5 worm cellular contexts compared by ENCODE assay signal in genomic region chrV:5329677-5330266, ce11.
TF ChIP-seq lines count a peak whose summit lies in the region.

No protein-coding gene starts in this region.

TF ChIP-seq in whole organism, L1 larva, 84 proteins besides CTCF, POLR2A, EP300 and RAD21 (continues in another document):
- TF ChIP-seq nhr-12 (tag; optimal IDR thresholded peaks at IDR 0.05; lab: Kevin White, UChicago) (no peak), blmp-1 (tag; optimal IDR thresholded peaks at IDR 0.05; lab: Kevin White, UChicago) (peak; percentile 93), ceh-90 (tag; optimal IDR thresholded peaks at IDR 0.05; lab: Kevin White, UChicago) (no peak), hpl-2 (GFP tag; optimal IDR thresholded peaks at IDR 0.05; lab: Kevin White, UChicago) (no peak), F16B12.6 (tag; optimal IDR thresholded peaks at IDR 0.05; lab: Kevin White, UChicago) (no peak), tbx-2 (tag; optimal IDR thresholded peaks at IDR 0.05; lab: Kevin White, UChicago) (no peak), nhr-84 (tag; optimal IDR thresholded peaks at IDR 0.05; lab: Kevin White, UChicago) (no peak), ztf-11 (tag; optimal IDR thresholded peaks at IDR 0.05; lab: Kevin White, UChicago) (no peak), hlh-17 (GFP tag; optimal IDR thresholded peaks at IDR 0.05; lab: Kevin White, UChicago; ENCODE audit: borderline replicate concordance) (no peak), mep-1 (tag; optimal IDR thresholded peaks at IDR 0.05; lab: Kevin White, UChicago) (peak; percentile 59), fkh-8 (tag; optimal IDR thresholded peaks at IDR 0.05; lab: Kevin White, UChicago) (no peak), nhr-90 (tag; optimal IDR thresholded peaks at IDR 0.05; lab: Kevin White, UChicago; ENCODE audit: poor library complexity) (peak; percentile 67), lsy-2 (tag; optimal IDR thresholded peaks at IDR 0.05; lab: Kevin White, UChicago) (peak in 1 of 2 experiments; percentile 39), ceh-63 (GFP tag; optimal IDR thresholded peaks at IDR 0.05; lab: Kevin White, UChicago) (no peak), C04F5.9 (tag; optimal IDR thresholded peaks at IDR 0.05; lab: Kevin White, UChicago) (no peak), nhr-11 (tag; optimal IDR thresholded peaks at IDR 0.05; lab: Kevin White, UChicago) (no peak), alr-1 (tag; optimal IDR thresholded peaks at IDR 0.05; lab: Kevin White, UChicago; ENCODE audit: borderline replicate concordance) (no peak), mdl-1 (tag; optimal IDR thresholded peaks at IDR 0.05; lab: Kevin White, UChicago) (no peak)

TF ChIP-seq in whole organism, L3 larva, 47 proteins besides CTCF, POLR2A, EP300 and RAD21 (continues in another document):
- TF ChIP-seq mml-1 (tag; optimal IDR thresholded peaks at IDR 0.05; lab: Kevin White, UChicago) (no peak), zag-1 (tag; optimal IDR thresholded peaks at IDR 0.05; lab: Kevin White, UChicago) (no peak), jun-1 (tag; optimal IDR thresholded peaks at IDR 0.05; lab: Kevin White, UChicago) (no peak), skn-1 (tag; optimal IDR thresholded peaks at IDR 0.05; lab: Kevin White, UChicago) (no peak), snpc-4 (tag; optimal IDR thresholded peaks at IDR 0.05; lab: Kevin White, UChicago) (peak; percentile 91), elt-2 (tag; optimal IDR thresholded peaks at IDR 0.05; lab: Kevin White, UChicago) (peak; percentile 58), lin-39 (tag; optimal IDR thresholded peaks at IDR 0.05; lab: Kevin White, UChicago) (peak; percentile 38), eor-1 (tag; optimal IDR thresholded peaks at IDR 0.05; lab: Kevin White, UChicago) (no peak), lin-15B (tag; optimal IDR thresholded peaks at IDR 0.05; lab: Kevin White, UChicago) (peak; percentile 23), pqm-1 (tag; optimal IDR thresholded peaks at IDR 0.05; lab: Kevin White, UChicago) (peak; percentile 41), ceh-82 (tag; optimal IDR thresholded peaks at IDR 0.05; lab: Kevin White, UChicago) (no peak), unc-39 (tag; optimal IDR thresholded peaks at IDR 0.05; lab: Kevin White, UChicago) (no peak), ceh-28 (tag; optimal IDR thresholded peaks at IDR 0.05; lab: Kevin White, UChicago) (no peak), nfya-1 (tag; optimal IDR thresholded peaks at IDR 0.05; lab: Kevin White, UChicago; ENCODE audit: insufficient read depth) (peak; percentile 48), nhr-67 (tag; optimal IDR thresholded peaks at IDR 0.05; lab: Kevin White, UChicago) (no peak), tbx-2 (tag; optimal IDR thresholded peaks at IDR 0.05; lab: Kevin White, UChicago) (no peak), fos-1 (tag; optimal IDR thresholded peaks at IDR 0.05; lab: Kevin White, UChicago) (no peak), ceh-9 (tag; optimal IDR thresholded peaks at IDR 0.05; lab: Kevin White, UChicago) (no peak), pha-4 (tag; optimal IDR thresholded peaks at IDR 0.05; lab: Kevin White, UChicago) (peak; percentile 71), ztf-11 (tag; optimal IDR thresholded peaks at IDR 0.05; lab: Kevin White, UChicago) (no peak)

TF ChIP-seq in whole organism, early embryonic, 17 proteins besides CTCF, POLR2A, EP300 and RAD21:
- TF ChIP-seq sea-1 (GFP tag; conservative IDR thresholded peaks at IDR 0.05; lab: Robert Waterston, UW) (no peak), tra-4 (tag; optimal IDR thresholded peaks at IDR 0.05; lab: Kevin White, UChicago) (no peak), hmg-4 (GFP tag; optimal IDR thresholded peaks at IDR 0.05; lab: Kevin White, UChicago) (no peak), scrt-1 (GFP tag; IDR thresholded peaks at IDR 0.05; lab: Robert Waterston, UW) (0 out of 2 replicates have a peak, but pooled peaks have one; percentile 25), pes-1 (GFP tag; IDR thresholded peaks at IDR 0.05; lab: Robert Waterston, UW) (no peak)
TF ChIP-seq in whole organism, early embryonic: peak in this region for 1.

TF ChIP-seq in whole organism, midembryonic, 9 proteins besides CTCF, POLR2A, EP300 and RAD21:
- TF ChIP-seq klf-2 (GFP tag; conservative IDR thresholded peaks at IDR 0.05; lab: Robert Waterston, UW) (0 out of 2 replicates have a peak, but pooled peaks have one; percentile 13), T22C8.4 (GFP tag; IDR thresholded peaks at IDR 0.05; lab: Robert Waterston, UW) (no peak)
TF ChIP-seq in whole organism, midembryonic: peak in this region for 1.

TF ChIP-seq in whole organism, young adult, 124 proteins besides CTCF, POLR2A, EP300 and RAD21:
- TF ChIP-seq ceh-79 (tag; optimal IDR thresholded peaks at IDR 0.05; lab: Kevin White, UChicago) (no peak), egrh-3 (GFP tag; IDR thresholded peaks at IDR 0.05; lab: Robert Waterston, UW) (0 out of 2 replicates have a peak, but pooled peaks have one; percentile 5), lin-35 (GFP tag; optimal IDR thresholded peaks at IDR 0.05; lab: Kevin White, UChicago) (no peak), B0035.1 (tag; optimal IDR thresholded peaks at IDR 0.05; lab: Kevin White, UChicago) (peak; percentile 21), lin-54 (GFP tag; optimal IDR thresholded peaks at IDR 0.05; lab: Kevin White, UChicago) (peak; percentile 9), tbp1 (GFP tag; optimal IDR thresholded peaks at IDR 0.05; lab: Kevin White, UChicago) (peak; percentile 88), madf-10 (tag; optimal IDR thresholded peaks at IDR 0.05; lab: Kevin White, UChicago) (peak; percentile 29), atf-7 (tag; optimal IDR thresholded peaks at IDR 0.05; lab: Kevin White, UChicago) (peak; percentile 12), B0261.1 (tag; optimal IDR thresholded peaks at IDR 0.05; lab: Kevin White, UChicago) (peak; percentile 65), cebp-1 (GFP tag; IDR thresholded peaks at IDR 0.05; lab: Robert Waterston, UW) (peak; percentile 50; the same call in 1 of the 2 replicates), cebp-1 (tag; optimal IDR thresholded peaks at IDR 0.05; lab: Kevin White, UChicago) (peak; percentile 81), him-1 (tag; optimal IDR thresholded peaks at IDR 0.05; lab: Kevin White, UChicago) (peak; percentile 29), ztf-25 (GFP tag; IDR thresholded peaks at IDR 0.05; lab: Robert Waterston, UW) (no peak), die-1 (tag; optimal IDR thresholded peaks at IDR 0.05; lab: Kevin White, UChicago) (peak; percentile 27), ztf-18 (tag; optimal IDR thresholded peaks at IDR 0.05; lab: Kevin White, UChicago) (peak; percentile 36), K12H6.12 (tag; optimal IDR thresholded peaks at IDR 0.05; lab: Kevin White, UChicago) (peak; percentile 53), attf-5 (GFP tag; optimal IDR thresholded peaks at IDR 0.05; lab: Kevin White, UChicago) (peak; percentile 9), madf-8 (GFP tag; conservative IDR thresholded peaks at IDR 0.05; lab: Robert Waterston, UW) (no peak), lin-26 (GFP tag; IDR thresholded peaks at IDR 0.05; lab: Robert Waterston, UW) (peak; percentile 65; the same call in 1 of the 2 replicates), somi-1 (GFP tag; optimal IDR thresholded peaks at IDR 0.05; lab: Kevin White, UChicago) (peak; percentile 15), ztf-26 (tag; optimal IDR thresholded peaks at IDR 0.05; lab: Kevin White, UChicago) (peak; percentile 18), mes-4 (tag; optimal IDR thresholded peaks at IDR 0.05; lab: Kevin White, UChicago) (no peak), ceh-100 (GFP tag; IDR thresholded peaks at IDR 0.05; lab: Robert Waterston, UW) (no peak), nhr-80 (tag; optimal IDR thresholded peaks at IDR 0.05; lab: Kevin White, UChicago) (peak; percentile 89), dox-1 (GFP tag; IDR thresholded peaks at IDR 0.05; lab: Robert Waterston, UW) (peak; percentile 80), mxl-1 (tag; optimal IDR thresholded peaks at IDR 0.05; lab: Kevin White, UChicago) (no peak), ZK185.1 (tag; optimal IDR thresholded peaks at IDR 0.05; lab: Kevin White, UChicago; ENCODE audit: poor library complexity, severe bottlenecking) (peak; percentile 44), snpc-1.1 (tag; optimal IDR thresholded peaks at IDR 0.05; lab: Kevin White, UChicago; ENCODE audit: insufficient read depth) (no peak), snpc-4 (GFP tag; optimal IDR thresholded peaks at IDR 0.05; lab: Kevin White, UChicago) (peak; percentile 27), snpc-4 (tag; optimal IDR thresholded peaks at IDR 0.05; lab: Kevin White, UChicago) (peak; percentile 66 to 80 (median 75)), nhr-90 (tag; optimal IDR thresholded peaks at IDR 0.05; lab: Kevin White, UChicago) (peak; percentile 53), madf-6 (GFP tag; IDR thresholded peaks at IDR 0.05; lab: Robert Waterston, UW) (peak; percentile 34), rpc-1 (optimal IDR thresholded peaks at IDR 0.05; lab: Kevin White, UChicago) (peak; percentile 67), rpc-1 (tag; optimal IDR thresholded peaks at IDR 0.05; lab: Kevin White, UChicago) (peak; percentile 85), B0019.2 (GFP tag; conservative IDR thresholded peaks at IDR 0.05; lab: Robert Waterston, UW) (no peak), F55B11.4 (tag; optimal IDR thresholded peaks at IDR 0.05; lab: Kevin White, UChicago; ENCODE audit: borderline replicate concordance, insufficient read depth) (no peak), hmg-1.2 (GFP tag; IDR thresholded peaks at IDR 0.05; lab: Robert Waterston, UW) (0 out of 2 replicates have a peak, but pooled peaks have one; percentile 25), let-607 (tag; optimal IDR thresholded peaks at IDR 0.05; lab: Kevin White, UChicago) (peak; percentile 84 to 89), repo-1 (tag; optimal IDR thresholded peaks at IDR 0.05; lab: Kevin White, UChicago) (peak; percentile 54), ztf-22 (GFP tag; optimal IDR thresholded peaks at IDR 0.05; lab: Kevin White, UChicago) (peak; percentile 8)
TF ChIP-seq in whole organism, young adult: peak in this region for 27.

Comparison
In these comparisons a context has a peak if more than half of its experiments do, and no peak if none do; other contexts are left out.
1. Of the 8 proteins assayed by ChIP-seq in both whole organism, young adult and whole organism, L1 larva: peak only in whole organism, young adult: none; only in whole organism, L1 larva: dpl-1 and efl-1; in both: nhr-90 and snpc-4; in neither: 3; mixed calls (peak in some experiments, not most) for 1.